Fruit fly (Drosophila melanogaster) whole organism, embryonic: Measurements from ENCODE around the gene CG42820.

Source experiments
- BEAF-32 ChIP-seq: fragments of 200-800 bp; sonication (Bioruptor generic); optimal IDR thresholded peaks from 3 replicates; lab custom pipeline; 2017; ENCODE audit warnings: missing biosample characterization, missing genetic modification characterization, mild to moderate bottlenecking, moderate library complexity, missing genetic modification reagents
- CG1024 ChIP-seq: fragments of 200-800 bp; sonication (Bioruptor generic); IDR thresholded peaks from 2 replicates; pipeline ENCODE4 v1.3.6; 2022; ENCODE audit warnings: missing biosample characterization, missing genetic modification characterization
- CG10979 ChIP-seq: fragments of 200-800 bp; sonication (Bioruptor generic); optimal IDR thresholded peaks from 2 replicates; lab custom pipeline; 2018; ENCODE audit warnings: missing biosample characterization, mild to moderate bottlenecking, missing genetic modification characterization, moderate library complexity
- CG12104 ChIP-seq: fragments of 200-800 bp; sonication (Bioruptor generic); optimal IDR thresholded peaks from 3 replicates; lab custom pipeline; 2016; ENCODE audit warnings: missing biosample characterization, missing genetic modification characterization
- CG12236 ChIP-seq: fragments of 200-800 bp; sonication (Bioruptor generic); optimal IDR thresholded peaks from 2 replicates; lab custom pipeline; 2016; ENCODE audit warnings: missing biosample characterization, missing genetic modification characterization
- CG13123 ChIP-seq: fragments of 200-800 bp; sonication (Bioruptor generic); optimal IDR thresholded peaks from 2 replicates; lab custom pipeline; 2016; ENCODE audit warnings: missing biosample characterization, missing genetic modification characterization
- CG13424 ChIP-seq: fragments of 200-800 bp; sonication (Bioruptor generic); optimal IDR thresholded peaks from 2 replicates; lab custom pipeline; 2019; ENCODE audit warnings: missing biosample characterization, mild to moderate bottlenecking, missing genetic modification characterization, moderate library complexity
- CG14667 ChIP-seq: fragments of 200-800 bp; sonication (Bioruptor generic); IDR thresholded peaks from 2 replicates; pipeline ENCODE4 v1.3.6; 2022; ENCODE audit warnings: missing biosample characterization, missing genetic modification characterization
- CG14860 ChIP-seq: fragments of 200-800 bp; sonication (Bioruptor generic); IDR thresholded peaks from 3 replicates; pipeline ENCODE4 v1.3.6; 2022; ENCODE audit warnings: missing biosample characterization, missing genetic modification characterization; ENCODE audit not compliant: partially characterized antibody
- CG17829 ChIP-seq: fragments of 200-800 bp; optimal IDR thresholded peaks from 2 replicates; lab custom pipeline; 2019; ENCODE audit warnings: missing biosample characterization, mild to moderate bottlenecking, missing genetic modification characterization, moderate library complexity
- CG1792 ChIP-seq: fragments of 200-800 bp; sonication (Bioruptor generic); optimal IDR thresholded peaks from 2 replicates; lab custom pipeline; 2016; ENCODE audit warnings: missing biosample characterization, missing genetic modification characterization
- CG18599 ChIP-seq: fragments of 200-800 bp; sonication (Bioruptor generic); optimal IDR thresholded peaks from 3 replicates; lab custom pipeline; 2017; ENCODE audit warnings: missing biosample characterization, missing genetic modification characterization, mild to moderate bottlenecking, moderate library complexity, missing genetic modification reagents
- CG30431 ChIP-seq: fragments of 200-800 bp; sonication (Bioruptor generic); optimal IDR thresholded peaks from 2 replicates; lab custom pipeline; 2017; ENCODE audit warnings: missing biosample characterization, missing genetic modification characterization
- CG3407 ChIP-seq: fragments of 200-800 bp; sonication (Bioruptor generic); optimal IDR thresholded peaks from 2 replicates; lab custom pipeline; 2018; ENCODE audit warnings: missing biosample characterization, mild to moderate bottlenecking, missing genetic modification characterization
- CG42726 ChIP-seq: fragments of 200-800 bp; sonication (Bioruptor generic); IDR thresholded peaks from 2 replicates; pipeline ENCODE4 v1.3.6; 2022; ENCODE audit warnings: missing biosample characterization, missing genetic modification characterization; ENCODE audit not compliant: partially characterized antibody
- CG4404 ChIP-seq: fragments of 200-800 bp; sonication (Bioruptor generic); IDR thresholded peaks from 2 replicates; pipeline ENCODE4 v1.3.6; 2022; ENCODE audit warnings: missing biosample characterization, missing genetic modification characterization
- CG7745 ChIP-seq: fragments of 200-800 bp; sonication (Bioruptor generic); optimal IDR thresholded peaks from 2 replicates; lab custom pipeline; 2018; ENCODE audit warnings: missing biosample characterization, mild to moderate bottlenecking, missing genetic modification characterization, moderate library complexity
- CG9797 ChIP-seq: fragments of 200-800 bp; sonication (Bioruptor generic); optimal IDR thresholded peaks from 3 replicates; lab custom pipeline; 2018; ENCODE audit warnings: missing biosample characterization, mild to moderate bottlenecking, missing genetic modification characterization
- CHES-1-like ChIP-seq: fragments of 200-800 bp; sonication (Bioruptor generic); optimal IDR thresholded peaks from 2 replicates; lab custom pipeline; 2016; ENCODE audit warnings: missing biosample characterization, missing genetic modification characterization
- Dfd ChIP-seq, 2 experiments: fragments of >200 bp; optimal IDR thresholded peaks; 2 replicates each; lab custom pipeline; 2017; ENCODE audit warnings: missing biosample characterization in 2 of 2, missing genetic modification characterization in 2 of 2
- ERR ChIP-seq: fragments of 200-800 bp; sonication (Bioruptor generic); optimal IDR thresholded peaks from 2 replicates; lab custom pipeline; 2016; ENCODE audit warnings: missing biosample characterization, missing genetic modification characterization
- Fer3 ChIP-seq: fragments of 200-800 bp; sonication (Bioruptor generic); optimal IDR thresholded peaks from 2 replicates; lab custom pipeline; 2018; ENCODE audit warnings: missing biosample characterization, mild to moderate bottlenecking, missing genetic modification characterization, moderate library complexity
- HLH3B ChIP-seq: fragments of 200-800 bp; sonication (Bioruptor generic); IDR thresholded peaks from 2 replicates; pipeline ENCODE4 v1.3.6; 2022; ENCODE audit warnings: missing biosample characterization, missing genetic modification characterization
- HLH4C ChIP-seq: fragments of 200-800 bp; sonication (Bioruptor generic); IDR thresholded peaks from 3 replicates; pipeline ENCODE4 v1.3.6; 2022; ENCODE audit warnings: missing biosample characterization, missing genetic modification characterization; ENCODE audit not compliant: partially characterized antibody
- Hmx ChIP-seq: fragments of 200-800 bp; sonication (Bioruptor generic); optimal IDR thresholded peaks from 2 replicates; lab custom pipeline; 2016; ENCODE audit warnings: missing biosample characterization, missing genetic modification characterization
- NFAT ChIP-seq: fragments of 200-800 bp; sonication (Bioruptor generic); IDR thresholded peaks from 2 replicates; pipeline ENCODE4 v1.3.6; 2022; ENCODE audit warnings: missing biosample characterization, missing genetic modification characterization
- Neu2 ChIP-seq: fragments of 200-800 bp; sonication (Bioruptor generic); optimal IDR thresholded peaks from 3 replicates; lab custom pipeline; 2016; ENCODE audit warnings: missing biosample characterization, missing genetic modification characterization, borderline replicate concordance
- Nf-YC ChIP-seq: fragments of 200-800 bp; optimal IDR thresholded peaks from 3 replicates; lab custom pipeline; 2019; ENCODE audit warnings: missing biosample characterization, mild to moderate bottlenecking, missing genetic modification characterization, moderate library complexity
- Rfx ChIP-seq: fragments of 200-800 bp; sonication (Bioruptor generic); IDR thresholded peaks from 2 replicates; pipeline ENCODE4 v1.3.6; 2022; ENCODE audit warnings: missing biosample characterization, missing genetic modification characterization
- Sox100B ChIP-seq: fragments of 200-800 bp; sonication (Bioruptor generic); optimal IDR thresholded peaks from 3 replicates; lab custom pipeline; 2018; ENCODE audit warnings: missing biosample characterization, mild to moderate bottlenecking, missing genetic modification characterization
- ash1 ChIP-seq: fragments of 200-800 bp; sonication (Bioruptor generic); optimal IDR thresholded peaks from 2 replicates; lab custom pipeline; 2018; ENCODE audit warnings: missing biosample characterization, mild to moderate bottlenecking, missing genetic modification characterization
- cg ChIP-seq: fragments of 200-800 bp; sonication (Bioruptor generic); optimal IDR thresholded peaks from 3 replicates; lab custom pipeline; 2019; ENCODE audit warnings: missing biosample characterization, mild to moderate bottlenecking, missing genetic modification characterization, moderate library complexity
- crp ChIP-seq, 2 experiments: fragments of 200-800 bp; sonication (Bioruptor generic); optimal IDR thresholded peaks; 2 replicates in 1 of 2; 3 replicates in 1 of 2; lab custom pipeline; 2017; ENCODE audit warnings: missing biosample characterization in 2 of 2, missing genetic modification characterization in 2 of 2, mild to moderate bottlenecking in 1 of 2, moderate library complexity in 1 of 2
- emc ChIP-seq: fragments of 200-800 bp; sonication (Bioruptor generic); optimal IDR thresholded peaks from 2 replicates; lab custom pipeline; 2016; ENCODE audit warnings: missing biosample characterization, missing genetic modification characterization
- fd64A ChIP-seq: fragments of 200-800 bp; sonication (Bioruptor generic); optimal IDR thresholded peaks from 3 replicates; lab custom pipeline; 2018; ENCODE audit warnings: missing biosample characterization, mild to moderate bottlenecking, missing genetic modification characterization
- grn ChIP-seq: fragments of 200-800 bp; sonication (Bioruptor generic); optimal IDR thresholded peaks from 3 replicates; lab custom pipeline; 2017; ENCODE audit warnings: missing biosample characterization, missing genetic modification characterization
- jumu ChIP-seq: fragments of 200-800 bp; sonication (Bioruptor generic); optimal IDR thresholded peaks from 3 replicates; lab custom pipeline; 2016; ENCODE audit warnings: missing biosample characterization, missing genetic modification characterization
- kah ChIP-seq: fragments of 200-800 bp; sonication (Bioruptor generic); optimal IDR thresholded peaks from 2 replicates; lab custom pipeline; 2018; ENCODE audit warnings: missing biosample characterization, mild to moderate bottlenecking, missing genetic modification characterization
- lov ChIP-seq, 2 experiments: fragments of 200-800 bp in 1 of 2; fragments of >200 bp in 1 of 2; sonication (Bioruptor generic) in 1 of 2; IDR thresholded peaks in 1 of 2; optimal IDR thresholded peaks in 1 of 2; 2 replicates in 1 of 2; 3 replicates in 1 of 2; pipeline versions ENCODE4 v1.3.6 to Lab custom; 2017 to 2022; ENCODE audit warnings: missing biosample characterization in 1 of 2, missing genetic modification characterization in 1 of 2
- mam ChIP-seq: fragments of 200-800 bp; sonication (Bioruptor generic); optimal IDR thresholded peaks from 3 replicates; lab custom pipeline; 2016; ENCODE audit warnings: missing biosample characterization, missing genetic modification characterization
- mirr ChIP-seq: fragments of 200-800 bp; sonication (Bioruptor generic); optimal IDR thresholded peaks from 3 replicates; lab custom pipeline; 2018; ENCODE audit warnings: missing biosample characterization, mild to moderate bottlenecking, missing genetic modification characterization
- odd ChIP-seq: fragments of 200-800 bp; sonication (Bioruptor generic); optimal IDR thresholded peaks from 2 replicates; lab custom pipeline; 2017; ENCODE audit warnings: missing biosample characterization, mild to moderate bottlenecking, missing genetic modification characterization
- otp ChIP-seq: fragments of 200-800 bp; sonication (Bioruptor generic); IDR thresholded peaks from 3 replicates; pipeline ENCODE4, ENCODE4 v1.3.6; 2022; ENCODE audit warnings: missing biosample characterization, missing genetic modification characterization
- row ChIP-seq: fragments of 200-800 bp; sonication (Bioruptor generic); IDR thresholded peaks from 3 replicates; pipeline ENCODE4 v1.3.6; 2022; ENCODE audit warnings: missing biosample characterization, missing genetic modification characterization
- schlank ChIP-seq: fragments of 200-800 bp; sonication (Bioruptor generic); optimal IDR thresholded peaks from 2 replicates; lab custom pipeline; 2018; ENCODE audit warnings: missing biosample characterization, mild to moderate bottlenecking, missing genetic modification characterization
- sima ChIP-seq: fragments of 200-800 bp; sonication (Bioruptor generic); optimal IDR thresholded peaks from 2 replicates; lab custom pipeline; 2016; ENCODE audit warnings: missing biosample characterization, missing genetic modification characterization
- sob ChIP-seq: fragments of 200-800 bp; sonication (Bioruptor generic); IDR thresholded peaks from 2 replicates; pipeline ENCODE4 v1.3.6; 2022; ENCODE audit warnings: missing biosample characterization, missing genetic modification characterization
- unc-4 ChIP-seq: fragments of 200-800 bp; sonication (Bioruptor generic); IDR thresholded peaks from 2 replicates; pipeline ENCODE4 v1.3.6; 2022; ENCODE audit warnings: missing biosample characterization, missing genetic modification characterization; ENCODE audit not compliant: partially characterized antibody
- zfh2 ChIP-seq: fragments of 200-800 bp; sonication (Bioruptor generic); optimal IDR thresholded peaks from 2 replicates; lab custom pipeline; 2016; ENCODE audit warnings: missing biosample characterization, missing genetic modification characterization

The CG42820 gene

DNA sequence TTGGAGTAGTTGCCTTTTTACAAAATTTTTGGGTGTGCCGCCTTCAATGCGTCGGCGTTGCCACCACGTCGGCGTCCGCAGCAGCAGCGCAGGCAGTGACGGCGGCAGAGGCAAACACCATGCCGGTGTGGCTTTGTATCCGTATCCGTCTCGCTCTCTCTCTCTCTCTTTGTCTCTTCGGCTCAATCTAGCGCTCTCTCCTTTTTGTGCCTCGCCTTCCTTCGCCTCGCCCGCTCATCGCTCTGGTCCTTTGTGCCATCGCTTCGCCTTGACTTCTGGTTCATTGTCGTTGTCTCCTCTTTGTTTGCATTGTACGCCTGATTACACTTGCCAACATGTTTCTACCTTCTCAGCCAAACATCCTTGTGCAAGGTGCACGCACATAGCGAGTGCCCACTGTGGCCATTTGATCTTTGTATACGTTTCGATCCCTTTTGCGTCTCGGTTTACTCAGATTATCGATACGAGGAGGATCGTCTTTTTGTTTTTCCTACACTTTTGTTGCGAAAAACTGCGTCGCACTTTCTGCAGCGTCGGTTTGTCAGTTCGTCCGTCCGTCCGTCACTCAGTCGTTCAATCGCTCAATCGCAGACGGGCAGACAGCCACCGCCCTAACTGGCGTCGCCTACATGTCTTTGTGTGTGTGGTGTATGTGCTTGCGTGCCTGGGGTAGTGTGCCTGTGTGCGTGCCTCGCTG lies 24.3 kb upstream of the CG42820 start (continued):
- TF ChIP-seq BEAF-32 (GFP tag; lab: Kevin White, UChicago) (no peak), sima (no peak), lov (optimal IDR thresholded peaks at IDR 0.05; lab: Kevin White, UChicago) (peak; percentile 96), lov (GFP tag; IDR thresholded peaks at IDR 0.05; lab: Robert Waterston, UW) (no peak), Dfd (GFP tag; optimal IDR thresholded peaks at IDR 0.05; lab: Kevin White, UChicago) (no peak), Fer3 (tag; lab: Kevin White, UChicago) (no peak), cg (peak; percentile 68), jumu (GFP tag; lab: Kevin White, UChicago) (no peak), CG9797 (GFP tag; lab: Kevin White, UChicago) (no peak), row (GFP tag; lab: Robert Waterston, UW) (peak; percentile 44; the same call in 2 of the 3 replicates), CG14667 (no peak), CG1792 (GFP tag; lab: Kevin White, UChicago) (no peak), CG30431 (GFP tag; lab: Kevin White, UChicago) (no peak), mirr (GFP tag; lab: Kevin White, UChicago) (no peak), CG7745 (tag; lab: Kevin White, UChicago) (no peak), CG4404 (GFP tag; lab: Robert Waterston, UW) (no peak), CG13424 (tag; lab: Kevin White, UChicago) (no peak), NFAT (GFP tag; lab: Robert Waterston, UW) (0 out of 2 replicates have a peak, but pooled peaks have one; percentile 11), crp (GFP tag; optimal IDR thresholded peaks at IDR 0.05; lab: Kevin White, UChicago) (no peak), odd (no peak), CG13123 (GFP tag; lab: Kevin White, UChicago) (no peak), emc (GFP tag; lab: Kevin White, UChicago) (no peak), Rfx (GFP tag; lab: Robert Waterston, UW) (no peak), CG12236 (GFP tag; lab: Kevin White, UChicago) (peak; percentile 16), sob (GFP tag; lab: Robert Waterston, UW) (no peak), ash1 (GFP tag; lab: Kevin White, UChicago) (no peak), schlank (tag; lab: Kevin White, UChicago) (no peak), CG1024 (GFP tag; lab: Robert Waterston, UW) (0 out of 2 replicates have a peak, but pooled peaks have one; percentile 11), CG42726 (GFP tag; lab: Robert Waterston, UW) (no peak), CG14860 (no peak), CG12104 (GFP tag; lab: Kevin White, UChicago) (no peak), CG18599 (GFP tag; lab: Kevin White, UChicago) (peak; percentile 26), Neu2 (no peak), CHES-1-like (GFP tag; lab: Kevin White, UChicago) (no peak), HLH3B (GFP tag; lab: Robert Waterston, UW) (0 out of 2 replicates have a peak, but pooled peaks have one; percentile 4), zfh2 (GFP tag; lab: Kevin White, UChicago) (peak; percentile 2), CG17829 (tag; lab: Kevin White, UChicago) (no peak), CG3407 (no peak), fd64A (GFP tag; lab: Kevin White, UChicago) (no peak), grn (GFP tag; lab: Kevin White, UChicago) (no peak), mam (GFP tag; lab: Kevin White, UChicago) (no peak), otp (peak; percentile 36; the same call in 1 of the 3 replicates), Sox100B (no peak), Hmx (GFP tag; lab: Kevin White, UChicago) (no peak), unc-4 (GFP tag; lab: Robert Waterston, UW) (no peak), CG10979 (tag; lab: Kevin White, UChicago) (no peak), Nf-YC (tag; lab: Kevin White, UChicago) (no peak), kah (GFP tag; lab: Kevin White, UChicago) (no peak), HLH4C (GFP tag; lab: Robert Waterston, UW) (0 out of 3 replicates have a peak, but pooled peaks have one; percentile 34), ERR (GFP tag; lab: Kevin White, UChicago) (no peak)
